Worm (Caenorhabditis elegans) whole organism, young adult: ENCODE results near the gene rei-2.

Experiments
- F39B2.1 ChIP-seq: fragments of 200-800 bp; sonication (Bioruptor generic); IDR thresholded peaks from 2 replicates; pipeline ENCODE4 v1.3.6; 2022; ENCODE audit warnings: missing genetic modification reagents, missing genetic modification characterization, missing compliant biosample characterization
- F57A8.1 ChIP-seq: fragments of 200-800 bp; sonication (Bioruptor generic); optimal IDR thresholded peaks from 2 replicates; lab custom pipeline; 2018; ENCODE audit warnings: mild to moderate bottlenecking, missing genetic modification characterization, moderate library complexity, missing compliant biosample characterization
- athp-1 ChIP-seq: sonication (generic microtip); optimal IDR thresholded peaks from 2 replicates; lab custom pipeline; 2017; ENCODE audit warnings: mild to moderate bottlenecking, missing genetic modification characterization, missing compliant biosample characterization
- dpff-1 ChIP-seq: sonication (generic microtip); optimal IDR thresholded peaks from 2 replicates; lab custom pipeline; 2017; ENCODE audit warnings: mild to moderate bottlenecking, missing genetic modification characterization, missing compliant biosample characterization
- hmg-1.2 ChIP-seq: fragments of 200-800 bp; sonication (Bioruptor generic); IDR thresholded peaks from 2 replicates; pipeline ENCODE4 v1.3.6; 2022; ENCODE audit warnings: missing genetic modification reagents, missing genetic modification characterization, missing compliant biosample characterization
- sdz-38 ChIP-seq: sonication (generic microtip); optimal IDR thresholded peaks from 2 replicates; lab custom pipeline; 2016; ENCODE audit warnings: missing genotype, missing genetic modification characterization, missing compliant biosample characterization
- snpc-4 ChIP-seq, 5 experiments: fragments of 150-350 bp in 1 of 5; sonication (generic microtip) in 4 of 5; optimal IDR thresholded peaks; 2 replicates each; lab custom pipeline; 2014 to 2018; ENCODE audit warnings: missing genetic modification characterization in 5 of 5, missing biosample characterization in 3 of 5, antibody characterized with exemption in 2 of 5, mild to moderate bottlenecking in 2 of 5, missing compliant biosample characterization in 2 of 5, missing genotype in 2 of 5, moderate library complexity in 2 of 5, missing genetic modification reagents in 1 of 5

DNA sequence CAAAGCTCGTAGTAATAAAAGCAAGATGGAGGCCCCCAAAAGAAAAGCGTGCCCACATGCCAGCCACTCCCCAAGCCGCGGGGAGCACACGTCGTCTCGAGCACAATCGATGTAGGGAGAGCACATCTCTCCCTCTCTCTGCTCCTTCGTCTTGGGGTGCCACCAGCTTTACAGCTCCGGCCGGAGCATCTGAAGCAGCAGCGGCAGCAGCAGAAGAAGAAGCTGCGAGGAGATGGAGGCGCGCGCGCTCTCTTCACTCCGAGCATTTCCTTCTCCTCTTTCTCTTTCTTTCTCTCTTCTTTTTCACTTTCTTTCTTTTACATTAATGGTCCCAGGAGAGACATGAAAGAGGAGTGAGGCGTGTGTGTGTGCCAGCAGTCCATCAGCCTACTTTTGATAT lies 23.9 kb downstream of the rei-2 start:
- TF ChIP-seq sdz-38 (tag; lab: Kevin White, UChicago), result no peak
- peak; percentile 34; the same call in 1 of the 2 replicates for TF ChIP-seq hmg-1.2 (GFP tag; lab: Robert Waterston, UW)
- no peak for TF ChIP-seq F57A8.1 (GFP tag; lab: Kevin White, UChicago)
- TF ChIP-seq F39B2.1 (GFP tag; lab: Robert Waterston, UW), result no peak
- TF ChIP-seq dpff-1 (tag; lab: Kevin White, UChicago), result no peak
- TF ChIP-seq athp-1 (tag; lab: Kevin White, UChicago), result no peak
- TF ChIP-seq snpc-4 (GFP tag; optimal IDR thresholded peaks at IDR 0.05; lab: Kevin White, UChicago), result no peak
- TF ChIP-seq snpc-4 (tag; optimal IDR thresholded peaks at IDR 0.05; lab: Kevin White, UChicago), result no peak
